Fruit fly (Drosophila melanogaster): ENCODE data around the gene tow.

tow gene

dm6 chr3L:6997410-6997809, 54.8 kb downstream of the tow start:
- no peak for TF ChIP-seq CG17801 (GFP tag; optimal IDR thresholded peaks at IDR 0.05; ENCODE audit: partially characterized antibody)

dm6 chr3L:6998692-6999091, 56.0 kb downstream of the tow start, which contains the start of gene Mp:
Mp (plus strand) TSS chr3L:6998843.
- no peak for TF ChIP-seq CG17801 (GFP tag; optimal IDR thresholded peaks at IDR 0.05; ENCODE audit: partially characterized antibody)

Data from ovary, adult (tissue).